Comparison of ENCODE assay signal across 1 fruit fly cellular context in genomic region chr3L:4825584-4825983, dm6.
TF ChIP-seq lines count a peak whose summit lies in the region.

Dhc64C (minus strand) TSS chr3L:4825687.
LeuRS-m (plus strand) TSS chr3L:4825853.

TF ChIP-seq in whole organism, embryonic, 481 proteins besides CTCF, POLR2A, EP300 and RAD21 (continued from another document):
- peak; percentile 47; the same call in 1 of the 3 replicates for TF ChIP-seq ci (GFP tag; IDR thresholded peaks at IDR 0.05; lab: Robert Waterston, UW)
- no peak for TF ChIP-seq CG11560 (tag; IDR thresholded peaks at IDR 0.05; lab: Robert Waterston, UW)
- TF ChIP-seq CG11723 (GFP tag; optimal IDR thresholded peaks at IDR 0.05; lab: Kevin White, UChicago), result no peak
- TF ChIP-seq so (GFP tag; IDR thresholded peaks at IDR 0.05; lab: Robert Waterston, UW), result 0 out of 3 replicates have a peak, but pooled peaks have one; percentile 23
- peak; percentile 38 for TF ChIP-seq Chrac-16 (GFP tag; optimal IDR thresholded peaks at IDR 0.05; lab: Kevin White, UChicago)
- TF ChIP-seq slp2 (GFP tag; optimal IDR thresholded peaks at IDR 0.05; lab: Kevin White, UChicago), result no peak
- peak; percentile 13 for TF ChIP-seq Dip3 (GFP tag; optimal IDR thresholded peaks at IDR 0.05; lab: Kevin White, UChicago)
- peak; percentile 33 for TF ChIP-seq Xbp1 (GFP tag; optimal IDR thresholded peaks at IDR 0.05; lab: Kevin White, UChicago)
- TF ChIP-seq Antp (GFP tag; optimal IDR thresholded peaks at IDR 0.05; lab: Kevin White, UChicago), result peak; percentile 71
- peak; percentile 67 for TF ChIP-seq BEAF-32 (GFP tag; optimal IDR thresholded peaks at IDR 0.05; lab: Kevin White, UChicago)
- no peak for TF ChIP-seq CG9876 (GFP tag; optimal IDR thresholded peaks at IDR 0.05; lab: Kevin White, UChicago)
- no peak for TF ChIP-seq chm (GFP tag; IDR thresholded peaks at IDR 0.05; lab: Robert Waterston, UW)
- TF ChIP-seq Bdp1 (GFP tag; optimal IDR thresholded peaks at IDR 0.05; lab: Kevin White, UChicago), result peak; percentile 2
- TF ChIP-seq sd (tag; optimal IDR thresholded peaks at IDR 0.05; lab: Kevin White, UChicago), result no peak
- TF ChIP-seq CG18599 (GFP tag; optimal IDR thresholded peaks at IDR 0.05; lab: Kevin White, UChicago), result no peak
- TF ChIP-seq gem (tag; optimal IDR thresholded peaks at IDR 0.05; lab: Kevin White, UChicago), result no peak
- peak; percentile 56 for TF ChIP-seq Ada2b (GFP tag; IDR thresholded peaks at IDR 0.05; lab: Robert Waterston, UW)
- no peak for TF ChIP-seq Optix (GFP tag; IDR thresholded peaks at IDR 0.05; lab: Robert Waterston, UW)
- peak; percentile 44 for TF ChIP-seq CG17829 (tag; optimal IDR thresholded peaks at IDR 0.05; lab: Kevin White, UChicago)
- no peak for TF ChIP-seq B-H1 (GFP tag; IDR thresholded peaks at IDR 0.05; lab: Robert Waterston, UW)
- TF ChIP-seq D19A (tag; optimal IDR thresholded peaks at IDR 0.05; lab: Kevin White, UChicago), result peak; percentile 81
- no peak for TF ChIP-seq CG15073 (GFP tag; optimal IDR thresholded peaks at IDR 0.05; lab: Kevin White, UChicago)
- no peak for TF ChIP-seq Xrp1 (GFP tag; IDR thresholded peaks at IDR 0.05; lab: Robert Waterston, UW)
- TF ChIP-seq CG17385 (GFP tag; optimal IDR thresholded peaks at IDR 0.05; lab: Kevin White, UChicago), result no peak
- no peak for TF ChIP-seq pan (optimal IDR thresholded peaks at IDR 0.05; lab: Kevin White, UChicago)
- no peak for TF ChIP-seq pan (GFP tag; optimal IDR thresholded peaks at IDR 0.05 in 1 of 2, IDR thresholded peaks at IDR 0.05 in 1 of 2)
- no peak for TF ChIP-seq CG16863 (GFP tag; optimal IDR thresholded peaks at IDR 0.05; lab: Kevin White, UChicago)
- no peak for TF ChIP-seq luna (GFP tag; optimal IDR thresholded peaks at IDR 0.05; lab: Kevin White, UChicago)
- TF ChIP-seq CG8388 (GFP tag; optimal IDR thresholded peaks at IDR 0.05; lab: Kevin White, UChicago), result no peak
- no peak for TF ChIP-seq gsb (GFP tag; IDR thresholded peaks at IDR 0.05; lab: Robert Waterston, UW)
- peak; percentile 30; the same call in 1 of the 2 replicates for TF ChIP-seq Nf-YA (GFP tag; IDR thresholded peaks at IDR 0.05; lab: Robert Waterston, UW)
- TF ChIP-seq CG7963 (GFP tag; IDR thresholded peaks at IDR 0.05; lab: Robert Waterston, UW; ENCODE audit: partially characterized antibody), result no peak
- no peak for TF ChIP-seq Poxn (GFP tag; IDR thresholded peaks at IDR 0.05; lab: Robert Waterston, UW)
- no peak for TF ChIP-seq Camta (GFP tag; optimal IDR thresholded peaks at IDR 0.05; lab: Kevin White, UChicago)
- TF ChIP-seq emc (GFP tag; optimal IDR thresholded peaks at IDR 0.05; lab: Kevin White, UChicago), result no peak
- TF ChIP-seq Elba2 (GFP tag; optimal IDR thresholded peaks at IDR 0.05; lab: Kevin White, UChicago), result peak; percentile 77
- TF ChIP-seq mirr (GFP tag; optimal IDR thresholded peaks at IDR 0.05; lab: Kevin White, UChicago), result peak; percentile 22
- TF ChIP-seq Ets65A (GFP tag; lab: Kevin White, UChicago), result peak; percentile 95
- TF ChIP-seq Fer2 (tag; optimal IDR thresholded peaks at IDR 0.05; lab: Kevin White, UChicago), result no peak
- no peak for TF ChIP-seq klu (GFP tag; IDR thresholded peaks at IDR 0.05; lab: Robert Waterston, UW)
- no peak for TF ChIP-seq Spps (tag; optimal IDR thresholded peaks at IDR 0.05; lab: Kevin White, UChicago)
- peak; percentile 17 for TF ChIP-seq kni (GFP tag; optimal IDR thresholded peaks at IDR 0.05; lab: Kevin White, UChicago)
- TF ChIP-seq CG13287 (GFP tag; IDR thresholded peaks at IDR 0.05; lab: Robert Waterston, UW; ENCODE audit: partially characterized antibody), result peak; percentile 69
- TF ChIP-seq CG9609 (GFP tag; optimal IDR thresholded peaks at IDR 0.05; lab: Kevin White, UChicago), result peak; percentile 21
- TF ChIP-seq slbo (GFP tag; IDR thresholded peaks at IDR 0.05; lab: Robert Waterston, UW), result peak; percentile 55
- no peak for TF ChIP-seq CG4404 (GFP tag; IDR thresholded peaks at IDR 0.05; lab: Robert Waterston, UW)
- no peak for TF ChIP-seq Rx (GFP tag; IDR thresholded peaks at IDR 0.05; lab: Robert Waterston, UW)
- TF ChIP-seq Adf1 (GFP tag; IDR thresholded peaks at IDR 0.05; lab: Robert Waterston, UW), result no peak
- no peak for TF ChIP-seq CG11456 (GFP tag; IDR thresholded peaks at IDR 0.05; lab: Robert Waterston, UW)
- no peak for TF ChIP-seq CG10654 (GFP tag; optimal IDR thresholded peaks at IDR 0.05; lab: Kevin White, UChicago)
- TF ChIP-seq Lhr (GFP tag; optimal IDR thresholded peaks at IDR 0.05; lab: Kevin White, UChicago), result peak; percentile 77
- TF ChIP-seq org-1 (GFP tag; optimal IDR thresholded peaks at IDR 0.05; lab: Kevin White, UChicago), result no peak
- no peak for TF ChIP-seq Hr78 (GFP tag; optimal IDR thresholded peaks at IDR 0.05; lab: Kevin White, UChicago)
- peak; percentile 56 for TF ChIP-seq CG13624 (GFP tag; optimal IDR thresholded peaks at IDR 0.05; lab: Kevin White, UChicago)
- no peak for TF ChIP-seq sc (optimal IDR thresholded peaks at IDR 0.05; lab: Kevin White, UChicago)
- TF ChIP-seq sc (GFP tag; optimal IDR thresholded peaks at IDR 0.05; lab: Kevin White, UChicago), result no peak
- TF ChIP-seq E2f1 (GFP tag; IDR thresholded peaks at IDR 0.05; lab: Robert Waterston, UW), result peak; percentile 100
TF ChIP-seq in whole organism, embryonic: peak in this region for 157.
